Fruit fly (Drosophila melanogaster): ENCODE results near the gene CG13033.

DNA sequence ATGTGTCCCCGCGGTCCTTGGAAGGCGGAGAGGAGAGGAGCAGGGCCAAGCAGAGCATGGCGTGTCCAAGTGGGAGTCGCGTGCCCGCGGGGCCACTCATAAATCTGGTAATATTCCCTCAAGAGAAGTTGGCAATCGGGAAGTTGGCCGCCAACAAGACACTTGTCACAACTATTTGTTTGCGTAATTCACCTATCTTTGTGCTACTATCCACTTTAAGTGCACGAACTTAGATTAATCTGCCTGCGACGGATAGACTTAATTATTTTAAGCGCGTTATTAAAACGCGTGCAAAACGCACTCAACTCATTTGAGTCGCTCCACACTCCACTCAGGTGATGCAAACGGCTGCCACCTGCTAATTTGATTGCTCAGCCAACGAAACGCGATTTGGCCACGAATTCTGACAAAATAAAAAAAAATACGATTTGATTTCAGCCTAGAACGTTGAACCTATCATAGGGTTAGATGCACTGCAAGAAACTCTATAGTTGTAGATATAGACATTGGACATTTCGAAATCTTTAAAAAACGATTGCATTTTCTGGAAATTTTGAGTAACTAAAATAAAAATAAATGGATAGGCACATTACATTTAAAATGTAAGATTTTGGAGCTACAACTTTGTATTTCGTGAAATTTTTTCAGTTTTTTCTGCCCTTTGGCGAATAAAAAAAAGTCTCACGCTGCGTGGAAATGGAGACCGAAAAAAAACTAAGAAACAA, 25.7 kb upstream of the CG13033 start:
- TF ChIP-seq salr (GFP tag; optimal IDR thresholded peaks at IDR 0.05) (no peak), fkh (GFP tag; optimal IDR thresholded peaks at IDR 0.05) (no peak), Eip93F (GFP tag; optimal IDR thresholded peaks at IDR 0.05) (no peak), dac (GFP tag; optimal IDR thresholded peaks at IDR 0.05) (no peak), CG6792 (GFP tag; optimal IDR thresholded peaks at IDR 0.05) (no peak), svp (GFP tag) (no peak), eg (GFP tag; IDR thresholded peaks at IDR 0.05) (no peak), CG4318 (GFP tag; optimal IDR thresholded peaks at IDR 0.05) (no peak), Lpt (GFP tag; optimal IDR thresholded peaks at IDR 0.05) (no peak), Sox15 (GFP tag; optimal IDR thresholded peaks at IDR 0.05) (no peak), Hr39 (GFP tag; optimal IDR thresholded peaks at IDR 0.05) (no peak), CG16779 (tag; optimal IDR thresholded peaks at IDR 0.05) (no peak)

Measured in whole organism, prepupa.